Worm (Caenorhabditis elegans) whole organism, L1 larva: Measurements from ENCODE around the gene tsp-17.

Experiments
- F16B12.6 ChIP-seq: fragments of 150-350 bp; optimal IDR thresholded peaks from 2 replicates; lab custom pipeline; 2014; ENCODE audit warnings: missing biosample characterization, missing genetic modification characterization
- alr-1 ChIP-seq: fragments of 200-800 bp; sonication (Bioruptor generic); optimal IDR thresholded peaks from 2 replicates; lab custom pipeline; 2018; ENCODE audit warnings: borderline replicate concordance, mild to moderate bottlenecking, missing genetic modification characterization, missing compliant biosample characterization
- ceh-8 ChIP-seq: fragments of 200-800 bp; sonication (Bioruptor generic); optimal IDR thresholded peaks from 2 replicates; lab custom pipeline; 2018; ENCODE audit warnings: mild to moderate bottlenecking, missing genetic modification characterization, moderate library complexity, missing compliant biosample characterization
- ceh-88 ChIP-seq: fragments of 200-800 bp; sonication (Bioruptor generic); IDR thresholded peaks from 2 replicates; pipeline ENCODE4 v1.3.6; 2022; ENCODE audit warnings: missing genetic modification characterization, missing compliant biosample characterization
- dpl-1 ChIP-seq, 3 experiments: fragments of 150-350 bp in 2 of 3; sonication (generic microtip) in 1 of 3; optimal IDR thresholded peaks; 2 replicates each; lab custom pipeline; 2014 to 2017; ENCODE audit warnings: missing biosample characterization in 3 of 3, missing genetic modification characterization in 3 of 3, missing genetic modification reagents in 3 of 3
- efl-1 ChIP-seq, 4 experiments: fragments of 150-350 bp; optimal IDR thresholded peaks in 3 of 4; peaks in 1 of 4; 1 replicate in 1 of 4; 2 replicates in 3 of 4; lab custom pipeline; 2014; ENCODE audit warnings: missing biosample characterization in 2 of 4, missing genetic modification characterization in 2 of 4, missing genetic modification reagents in 2 of 4
- efl-3 ChIP-seq: fragments of 200-800 bp; sonication (Bioruptor generic); optimal IDR thresholded peaks from 2 replicates; lab custom pipeline; 2018; ENCODE audit warnings: mild to moderate bottlenecking, missing genetic modification characterization, missing compliant biosample characterization
- ets-5 ChIP-seq: fragments of 200-800 bp; sonication (Bioruptor generic); IDR thresholded peaks from 2 replicates; pipeline ENCODE4 v1.3.6; 2022; ENCODE audit warnings: missing genetic modification characterization, missing compliant biosample characterization
- fkh-8 ChIP-seq: sonication (generic microtip); optimal IDR thresholded peaks from 2 replicates; lab custom pipeline; 2016; ENCODE audit warnings: mild to moderate bottlenecking, missing genetic modification characterization, missing compliant biosample characterization
- hlh-17 ChIP-seq: fragments of 200-800 bp; sonication (Bioruptor generic); optimal IDR thresholded peaks from 2 replicates; lab custom pipeline; 2018; ENCODE audit warnings: missing genetic modification characterization, mild to moderate bottlenecking, missing compliant biosample characterization, moderate library complexity, borderline replicate concordance
- hpl-2 ChIP-seq: fragments of 150-350 bp; optimal IDR thresholded peaks from 2 replicates; lab custom pipeline; 2014; ENCODE audit warnings: missing biosample characterization, missing genetic modification reagents, missing genetic modification characterization
- isw-1 ChIP-seq: fragments of 200-800 bp; sonication (Bioruptor generic); IDR thresholded peaks from 2 replicates; pipeline ENCODE4 v1.3.6; 2022; ENCODE audit warnings: missing genetic modification characterization, missing compliant biosample characterization
- lin-14 ChIP-seq: fragments of 200-800 bp; sonication (Bioruptor generic); optimal IDR thresholded peaks from 2 replicates; lab custom pipeline; 2018; ENCODE audit warnings: mild to moderate bottlenecking, missing genetic modification characterization, moderate library complexity, missing compliant biosample characterization
- lin-15B ChIP-seq: fragments of 150-350 bp; sonication (generic microtip); optimal IDR thresholded peaks from 3 replicates; lab custom pipeline; 2014; ENCODE audit warnings: missing biosample characterization, missing genetic modification characterization
- mef-2 ChIP-seq: fragments of 150-350 bp; optimal IDR thresholded peaks from 2 replicates; lab custom pipeline; 2014; ENCODE audit warnings: missing biosample characterization, missing genetic modification characterization
- nhr-12 ChIP-seq: sonication (generic microtip); optimal IDR thresholded peaks from 2 replicates; lab custom pipeline; 2017; ENCODE audit warnings: missing biosample characterization, missing genetic modification characterization
- nhr-19 ChIP-seq: fragments of 200-800 bp; sonication (Bioruptor generic); conservative IDR thresholded peaks from 2 replicates; pipeline ENCODE4 v1.3.6; 2022; ENCODE audit warnings: missing genetic modification characterization, missing compliant biosample characterization
- nhr-71 ChIP-seq: sonication (generic microtip); optimal IDR thresholded peaks from 2 replicates; lab custom pipeline; 2016; ENCODE audit warnings: mild to moderate bottlenecking, missing genetic modification characterization, moderate library complexity, missing compliant biosample characterization
- pag-3 ChIP-seq: sonication (generic microtip); optimal IDR thresholded peaks from 2 replicates; lab custom pipeline; 2017; ENCODE audit warnings: missing genetic modification characterization, mild to moderate bottlenecking, missing compliant biosample characterization, antibody characterized with exemption, borderline replicate concordance; ENCODE audit not compliant: insufficient read depth
- pax-3 ChIP-seq: fragments of 200-800 bp; sonication (Bioruptor generic); optimal IDR thresholded peaks from 2 replicates; lab custom pipeline; 2018; ENCODE audit warnings: mild to moderate bottlenecking, missing genetic modification characterization, moderate library complexity, missing compliant biosample characterization
- pqm-1 ChIP-seq: sonication (generic microtip); optimal IDR thresholded peaks from 3 replicates; lab custom pipeline; 2017; ENCODE audit warnings: missing biosample characterization, missing genetic modification characterization
- rnt-1 ChIP-seq: sonication (generic microtip); optimal IDR thresholded peaks from 2 replicates; lab custom pipeline; 2016; ENCODE audit warnings: mild to moderate bottlenecking, missing genetic modification characterization, moderate library complexity, missing compliant biosample characterization
- snpc-4 ChIP-seq: fragments of 150-350 bp; optimal IDR thresholded peaks from 2 replicates; lab custom pipeline; 2014; ENCODE audit warnings: missing biosample characterization, missing genetic modification characterization
- sox-4 ChIP-seq: sonication (generic microtip); optimal IDR thresholded peaks from 2 replicates; lab custom pipeline; 2016; ENCODE audit warnings: missing genetic modification characterization, missing compliant biosample characterization
- sup-37 ChIP-seq: fragments of 200-800 bp; sonication (Bioruptor generic); optimal IDR thresholded peaks from 2 replicates; lab custom pipeline; 2018; ENCODE audit warnings: mild to moderate bottlenecking, missing genetic modification characterization, missing compliant biosample characterization
- swsn-7 ChIP-seq: sonication (generic microtip); optimal IDR thresholded peaks from 2 replicates; lab custom pipeline; 2016; ENCODE audit warnings: missing genetic modification characterization, missing compliant biosample characterization
- tbx-2 ChIP-seq: sonication (generic microtip); optimal IDR thresholded peaks from 2 replicates; lab custom pipeline; 2016; ENCODE audit warnings: missing genetic modification characterization, missing compliant biosample characterization
- unc-30 ChIP-seq: sonication (generic microtip); optimal IDR thresholded peaks from 2 replicates; lab custom pipeline; 2017; ENCODE audit warnings: missing biosample characterization, missing genetic modification characterization
- unc-98 ChIP-seq: fragments of 200-800 bp; sonication (Bioruptor generic); IDR thresholded peaks from 2 replicates; pipeline ENCODE4 v1.3.6; 2022; ENCODE audit warnings: missing genetic modification characterization, missing compliant biosample characterization
- vab-15 ChIP-seq: sonication (generic microtip); optimal IDR thresholded peaks from 2 replicates; lab custom pipeline; 2017; ENCODE audit warnings: missing genotype, mild to moderate bottlenecking, missing genetic modification characterization, missing compliant biosample characterization
- ztf-4 ChIP-seq: fragments of 150-350 bp; optimal IDR thresholded peaks from 2 replicates; lab custom pipeline; 2014; ENCODE audit warnings: missing biosample characterization, missing genetic modification characterization

Gene tsp-17

ce11 chrX:3680544-3681214 is at the start of gene tsp-17 (continued):
- TF ChIP-seq nhr-12 (tag; lab: Kevin White, UChicago): no peak
- TF ChIP-seq alr-1: no peak
- TF ChIP-seq swsn-7 (tag; lab: Kevin White, UChicago): no peak

ce11 chrX:3631550-3631949 is 49.4 kb upstream of the tsp-17 start:
- no peak for TF ChIP-seq lin-14
- no peak for TF ChIP-seq tbx-2
- peak; percentile 30 for TF ChIP-seq hlh-17
- no peak for TF ChIP-seq sup-37 (GFP tag; lab: Kevin White, UChicago)
- TF ChIP-seq unc-98 (GFP tag; lab: Robert Waterston, UW): 0 out of 2 replicates have a peak, but pooled peaks have one; percentile 8
- TF ChIP-seq hpl-2 (GFP tag; lab: Kevin White, UChicago): no peak
- no peak for TF ChIP-seq vab-15
- no peak for TF ChIP-seq nhr-19
- TF ChIP-seq ets-5 (GFP tag; lab: Robert Waterston, UW): peak; percentile 87; the same call in 1 of the 2 replicates
- peak; percentile 36 for TF ChIP-seq alr-1
- no peak for TF ChIP-seq fkh-8 (tag; lab: Kevin White, UChicago)

ce11 chrX:3633654-3634053 is 47.3 kb upstream of the tsp-17 start, which contains the start of gene gst-11:
gst-11 (minus strand) TSS chrX:3633754.
- no peak for TF ChIP-seq pax-3 (tag; lab: Kevin White, UChicago)
- TF ChIP-seq dpl-1 (GFP tag; optimal IDR thresholded peaks at IDR 0.05; lab: Kevin White, UChicago): no peak
- TF ChIP-seq ceh-8 (GFP tag; lab: Kevin White, UChicago): peak; percentile 25

ce11 chrX:3634782-3635181 is 46.2 kb upstream of the tsp-17 start:
- TF ChIP-seq F16B12.6 (tag; lab: Kevin White, UChicago): no peak
- TF ChIP-seq ceh-8 (GFP tag; lab: Kevin White, UChicago): no peak
- TF ChIP-seq sox-4 (tag; lab: Kevin White, UChicago): no peak
- TF ChIP-seq ztf-4 (tag; lab: Kevin White, UChicago): no peak
- no peak for TF ChIP-seq unc-30 (tag; lab: Kevin White, UChicago)
- TF ChIP-seq pqm-1: no peak
- peak; percentile 52 for TF ChIP-seq lin-14
- TF ChIP-seq mef-2 (tag; lab: Kevin White, UChicago): no peak
- no peak for TF ChIP-seq dpl-1 (GFP tag; optimal IDR thresholded peaks at IDR 0.05; lab: Kevin White, UChicago)
- TF ChIP-seq efl-1 (optimal IDR thresholded peaks at IDR 0.05; lab: Kevin White, UChicago): no peak
- TF ChIP-seq efl-1 (GFP tag; optimal IDR thresholded peaks at IDR 0.05 in 1 of 2; lab: Kevin White, UChicago): peak in 1 of 2 experiments; percentile 42
- TF ChIP-seq hpl-2 (GFP tag; lab: Kevin White, UChicago): no peak
- no peak for TF ChIP-seq efl-3

ce11 chrX:3644796-3645195 is 36.2 kb upstream of the tsp-17 start, which contains the start of gene tmem-24:
tmem-24 (minus strand) TSS chrX:3644896.
- TF ChIP-seq isw-1 (GFP tag; lab: Robert Waterston, UW): no peak
- no peak for TF ChIP-seq lin-15B

ce11 chrX:3645924-3646323 is 35.0 kb upstream of the tsp-17 start:
- TF ChIP-seq lin-14: peak; percentile 77
- TF ChIP-seq rnt-1: peak; percentile 40
- TF ChIP-seq snpc-4 (tag; lab: Kevin White, UChicago): no peak
- TF ChIP-seq nhr-71: peak; percentile 32
- peak; percentile 85 for TF ChIP-seq pag-3 (tag; lab: Kevin White, UChicago)
- TF ChIP-seq ceh-88 (GFP tag; lab: Robert Waterston, UW): no peak
